Fruit fly (Drosophila melanogaster): ENCODE data around the gene CG4995.

dm6 chr2L:10341405-10341804 lies 19.1 kb downstream of the CG4995 start, which contains the start of gene CG31715:
- TF ChIP-seq CG1620 (GFP tag; optimal IDR thresholded peaks at IDR 0.05) (no peak), CG11617 (GFP tag; optimal IDR thresholded peaks at IDR 0.05) (peak; percentile 11), cnc (optimal IDR thresholded peaks at IDR 0.05) (no peak), kay (GFP tag; ENCODE audit: borderline replicate concordance) (peak; percentile 66), CG14711 (tag; optimal IDR thresholded peaks at IDR 0.05) (peak; percentile 20), CG7101 (tag; optimal IDR thresholded peaks at IDR 0.05) (peak; percentile 40)
